Worm (Caenorhabditis elegans): ENCODE measurements around the gene ZK757.2.

DNA sequence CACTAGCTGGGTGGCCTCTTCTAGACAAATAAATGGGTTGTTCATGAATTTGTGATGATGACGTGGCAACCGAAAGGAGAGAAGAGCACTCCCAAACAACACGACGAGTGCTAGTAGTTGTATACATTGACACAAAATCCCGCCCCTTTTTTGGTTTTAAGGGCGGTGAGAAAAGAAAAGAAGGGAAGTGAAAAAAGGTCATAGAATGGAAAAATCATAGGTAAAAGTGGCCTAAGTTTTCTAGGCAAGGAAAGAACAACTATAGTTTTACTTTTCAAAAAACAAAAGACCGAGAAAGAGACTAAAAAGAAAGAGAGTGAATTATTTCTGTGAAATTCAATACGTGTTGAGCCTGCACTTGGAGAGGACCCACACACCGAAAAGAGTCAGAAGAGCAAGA, at the start of gene ZK757.2:
- TF ChIP-seq ceh-82 (tag; optimal IDR thresholded peaks at IDR 0.05) = no peak
- TF ChIP-seq Y55F3AM.14 (GFP tag; optimal IDR thresholded peaks at IDR 0.05) = no peak
- no peak for TF ChIP-seq egl-27 (tag; optimal IDR thresholded peaks at IDR 0.05)
- no peak for TF ChIP-seq snpc-4 (tag; optimal IDR thresholded peaks at IDR 0.05)
- TF ChIP-seq lin-13 (GFP tag; optimal IDR thresholded peaks at IDR 0.05) = no peak
- no peak for TF ChIP-seq nhr-77 (tag; optimal IDR thresholded peaks at IDR 0.05)
